Fruit fly (Drosophila melanogaster) whole organism, embryonic: ENCODE results near the gene CG11975.

Source experiments
- Abd-B ChIP-seq: fragments of 200-800 bp; sonication (Bioruptor generic); optimal IDR thresholded peaks from 2 replicates; lab custom pipeline; 2018; ENCODE audit warnings: missing biosample characterization, mild to moderate bottlenecking, missing genetic modification characterization, moderate library complexity
- Ada2b ChIP-seq: fragments of 200-800 bp; sonication (Bioruptor generic); IDR thresholded peaks from 2 replicates; pipeline ENCODE4 v1.3.6; 2022; ENCODE audit warnings: missing biosample characterization, missing genetic modification characterization
- Antp ChIP-seq: fragments of 200-800 bp; sonication (Bioruptor generic); optimal IDR thresholded peaks from 3 replicates; lab custom pipeline; 2016; ENCODE audit warnings: missing biosample characterization, missing genetic modification characterization
- CG10209 ChIP-seq: fragments of 200-800 bp; sonication (Bioruptor generic); optimal IDR thresholded peaks from 3 replicates; lab custom pipeline; 2017; ENCODE audit warnings: missing biosample characterization, mild to moderate bottlenecking, missing genetic modification characterization, missing genetic modification reagents
- CG10654 ChIP-seq: fragments of 200-800 bp; sonication (Bioruptor generic); optimal IDR thresholded peaks from 2 replicates; lab custom pipeline; 2016; ENCODE audit warnings: missing biosample characterization, missing genetic modification characterization
- CG10979 ChIP-seq: fragments of 200-800 bp; sonication (Bioruptor generic); optimal IDR thresholded peaks from 2 replicates; lab custom pipeline; 2018; ENCODE audit warnings: missing biosample characterization, mild to moderate bottlenecking, missing genetic modification characterization, moderate library complexity
- CG12155 ChIP-seq: fragments of 200-800 bp; sonication (Bioruptor generic); optimal IDR thresholded peaks from 3 replicates; lab custom pipeline; 2016; ENCODE audit warnings: missing biosample characterization, missing genetic modification characterization
- CG14014 ChIP-seq: fragments of 200-800 bp; sonication (Bioruptor generic); IDR thresholded peaks from 2 replicates; pipeline ENCODE4 v1.3.6; 2022; ENCODE audit warnings: missing biosample characterization, missing genetic modification characterization
- CG1647 ChIP-seq: fragments of 200-800 bp; sonication (Bioruptor generic); optimal IDR thresholded peaks from 3 replicates; lab custom pipeline; 2016; ENCODE audit warnings: missing biosample characterization, missing genetic modification characterization
- CG2116 ChIP-seq: fragments of 200-800 bp; sonication (Bioruptor generic); optimal IDR thresholded peaks from 3 replicates; lab custom pipeline; 2018; ENCODE audit warnings: missing biosample characterization, mild to moderate bottlenecking, missing genetic modification characterization
- CG33557 ChIP-seq: fragments of 200-800 bp; sonication (Bioruptor generic); optimal IDR thresholded peaks from 2 replicates; lab custom pipeline; 2019; ENCODE audit warnings: missing biosample characterization, mild to moderate bottlenecking, missing genetic modification characterization, moderate library complexity
- CG4820 ChIP-seq: fragments of 200-800 bp; sonication (Bioruptor generic); optimal IDR thresholded peaks from 3 replicates; lab custom pipeline; 2016; ENCODE audit warnings: missing biosample characterization, missing genetic modification characterization
- CG7786 ChIP-seq: fragments of 200-800 bp; sonication (Bioruptor generic); optimal IDR thresholded peaks from 2 replicates; lab custom pipeline; 2016; ENCODE audit warnings: missing biosample characterization, missing genetic modification characterization
- CG7839 ChIP-seq: fragments of 200-800 bp; sonication (Bioruptor generic); optimal IDR thresholded peaks from 3 replicates; lab custom pipeline; 2018; ENCODE audit warnings: missing biosample characterization, mild to moderate bottlenecking, missing genetic modification characterization, moderate library complexity
- CG8089 ChIP-seq: fragments of 200-800 bp; sonication (Bioruptor generic); optimal IDR thresholded peaks from 3 replicates; lab custom pipeline; 2016; ENCODE audit warnings: missing biosample characterization, missing genetic modification characterization
- CG9817 ChIP-seq: fragments of 200-800 bp; sonication (Bioruptor generic); optimal IDR thresholded peaks from 2 replicates; lab custom pipeline; 2018; ENCODE audit warnings: missing biosample characterization, mild to moderate bottlenecking, missing genetic modification characterization, moderate library complexity
- CTCF ChIP-seq: fragments of 200-800 bp; sonication (Bioruptor generic); optimal IDR thresholded peaks from 2 replicates; lab custom pipeline; 2017; ENCODE audit warnings: missing biosample characterization, mild to moderate bottlenecking, missing genetic modification characterization, moderate library complexity
- Camta ChIP-seq: fragments of 200-800 bp; sonication (Bioruptor generic); optimal IDR thresholded peaks from 2 replicates; lab custom pipeline; 2016; ENCODE audit warnings: missing biosample characterization, missing genetic modification characterization
- ERR ChIP-seq: fragments of 200-800 bp; sonication (Bioruptor generic); optimal IDR thresholded peaks from 2 replicates; lab custom pipeline; 2016; ENCODE audit warnings: missing biosample characterization, missing genetic modification characterization
- Eip74EF ChIP-seq, 2 experiments: fragments of 200-800 bp in 1 of 2; fragments of >200 bp in 1 of 2; sonication (Bioruptor generic) in 1 of 2; optimal IDR thresholded peaks; 2 replicates each; lab custom pipeline; 2017 to 2019; ENCODE audit warnings: missing biosample characterization in 2 of 2, missing genetic modification characterization in 2 of 2, mild to moderate bottlenecking in 1 of 2, moderate library complexity in 1 of 2
- Ets65A ChIP-seq: fragments of 200-800 bp; sonication (Bioruptor generic); peaks from one replicate; lab custom pipeline; 2016; ENCODE audit warnings: missing biosample characterization, missing genetic modification characterization
- Ets97D ChIP-seq: fragments of 200-800 bp; sonication (Bioruptor generic); optimal IDR thresholded peaks from 3 replicates; lab custom pipeline; 2016; ENCODE audit warnings: missing biosample characterization, missing genetic modification characterization
- Jarid2 ChIP-seq: fragments of 200-800 bp; sonication (Bioruptor generic); optimal IDR thresholded peaks from 3 replicates; lab custom pipeline; 2017; ENCODE audit warnings: mild to moderate bottlenecking, missing biosample characterization, missing genetic modification reagents, missing genetic modification characterization
- MESR4 ChIP-seq: fragments of 200-800 bp; sonication (Bioruptor generic); optimal IDR thresholded peaks from 2 replicates; lab custom pipeline; 2018; ENCODE audit warnings: missing biosample characterization, mild to moderate bottlenecking, missing genetic modification characterization, moderate library complexity
- NK7.1 ChIP-seq: fragments of 200-800 bp; sonication (Bioruptor generic); optimal IDR thresholded peaks from 3 replicates; lab custom pipeline; 2016; ENCODE audit warnings: missing biosample characterization, missing genetic modification characterization
- Neu2 ChIP-seq: fragments of 200-800 bp; sonication (Bioruptor generic); optimal IDR thresholded peaks from 3 replicates; lab custom pipeline; 2016; ENCODE audit warnings: missing biosample characterization, missing genetic modification characterization, borderline replicate concordance
- PHDP ChIP-seq: fragments of 200-800 bp; sonication (Bioruptor generic); optimal IDR thresholded peaks from 3 replicates; lab custom pipeline; 2018; ENCODE audit warnings: missing biosample characterization, mild to moderate bottlenecking, missing genetic modification characterization, moderate library complexity
- Stat92E ChIP-seq, 3 experiments: fragments of >200 bp in 2 of 3; fragments of 200-800 bp in 1 of 3; sonication (Bioruptor generic) in 1 of 3; optimal IDR thresholded peaks; 2 replicates each; lab custom pipeline; 2017 to 2019; ENCODE audit warnings: missing biosample characterization in 3 of 3, missing genetic modification characterization in 3 of 3, mild to moderate bottlenecking in 1 of 3, moderate library complexity in 1 of 3
- Xrp1 ChIP-seq: fragments of 200-800 bp; sonication (Bioruptor generic); IDR thresholded peaks from 2 replicates; pipeline ENCODE4 v1.3.6; 2022; ENCODE audit warnings: missing biosample characterization, missing genetic modification characterization
- YL-1 ChIP-seq: fragments of 200-800 bp; sonication (Bioruptor generic); optimal IDR thresholded peaks from 3 replicates; lab custom pipeline; 2017; ENCODE audit warnings: missing biosample characterization, mild to moderate bottlenecking, missing genetic modification characterization
- chn ChIP-seq: fragments of 200-800 bp; sonication (Bioruptor generic); optimal IDR thresholded peaks from 2 replicates; lab custom pipeline; 2016; ENCODE audit warnings: missing biosample characterization, missing genetic modification characterization
- ftz-f1 ChIP-seq: fragments of 200-800 bp; sonication (Bioruptor generic); optimal IDR thresholded peaks from 2 replicates; lab custom pipeline; 2016; ENCODE audit warnings: missing biosample characterization, missing genetic modification characterization
- fu2 ChIP-seq: fragments of 200-800 bp; sonication (Bioruptor generic); optimal IDR thresholded peaks from 2 replicates; lab custom pipeline; 2016; ENCODE audit warnings: missing biosample characterization, missing genetic modification characterization
- grau ChIP-seq: fragments of 200-800 bp; optimal IDR thresholded peaks from 3 replicates; lab custom pipeline; 2019; ENCODE audit warnings: missing biosample characterization, mild to moderate bottlenecking, missing genetic modification characterization, moderate library complexity
- hbn ChIP-seq: fragments of 200-800 bp; sonication (Bioruptor generic); IDR thresholded peaks from 2 replicates; pipeline ENCODE4 v1.3.6; 2022; ENCODE audit warnings: missing biosample characterization, missing genetic modification characterization; ENCODE audit not compliant: partially characterized antibody
- ind ChIP-seq: fragments of 200-800 bp; sonication (Bioruptor generic); optimal IDR thresholded peaks from 3 replicates; lab custom pipeline; 2016; ENCODE audit warnings: missing biosample characterization, missing genetic modification characterization
- ken ChIP-seq: fragments of 200-800 bp; sonication (Bioruptor generic); IDR thresholded peaks from 3 replicates; pipeline ENCODE4 v1.3.6; 2022; ENCODE audit warnings: missing biosample characterization, missing genetic modification characterization
- lab ChIP-seq: fragments of 200-800 bp; sonication (Bioruptor generic); optimal IDR thresholded peaks from 3 replicates; lab custom pipeline; 2017; ENCODE audit warnings: missing biosample characterization, missing genetic modification characterization, mild to moderate bottlenecking, moderate library complexity, missing genetic modification reagents
- mld ChIP-seq: fragments of 200-800 bp; sonication (Bioruptor generic); IDR thresholded peaks from 3 replicates; pipeline ENCODE4 v1.3.6; 2022; ENCODE audit warnings: missing biosample characterization, missing genetic modification characterization; ENCODE audit not compliant: partially characterized antibody
- nau ChIP-seq: fragments of 200-800 bp; sonication (Bioruptor generic); optimal IDR thresholded peaks from 3 replicates; lab custom pipeline; 2017; ENCODE audit warnings: missing biosample characterization, mild to moderate bottlenecking, missing genetic modification characterization, missing genetic modification reagents
- nmo ChIP-seq: fragments of 200-800 bp; sonication (Bioruptor generic); optimal IDR thresholded peaks from 2 replicates; lab custom pipeline; 2018; ENCODE audit warnings: missing biosample characterization, mild to moderate bottlenecking, missing genetic modification characterization, moderate library complexity
- pho ChIP-seq: fragments of 200-800 bp; sonication (Bioruptor generic); optimal IDR thresholded peaks from 2 replicates; lab custom pipeline; 2016; ENCODE audit warnings: missing biosample characterization, missing genetic modification characterization
- pita ChIP-seq: fragments of 200-800 bp; sonication (Bioruptor generic); optimal IDR thresholded peaks from 2 replicates; lab custom pipeline; 2017; ENCODE audit warnings: missing biosample characterization, mild to moderate bottlenecking, missing genetic modification characterization
- pnt ChIP-seq: fragments of 200-800 bp; sonication (Bioruptor generic); optimal IDR thresholded peaks from 3 replicates; lab custom pipeline; 2016; ENCODE audit warnings: missing biosample characterization, missing genetic modification characterization
- sisA ChIP-seq: fragments of 200-800 bp; sonication (Bioruptor generic); IDR thresholded peaks from 2 replicates; pipeline ENCODE4 v1.3.6; 2022; ENCODE audit warnings: missing biosample characterization, missing genetic modification characterization
- so ChIP-seq: fragments of 200-800 bp; sonication (Bioruptor generic); IDR thresholded peaks from 3 replicates; pipeline ENCODE4 v1.3.6; 2022; ENCODE audit warnings: missing biosample characterization, missing genetic modification characterization
- vfl ChIP-seq: fragments of 200-800 bp; sonication (Bioruptor generic); optimal IDR thresholded peaks from 2 replicates; lab custom pipeline; 2016; ENCODE audit warnings: missing biosample characterization, missing genetic modification characterization
- vnd ChIP-seq: fragments of 200-800 bp; sonication (Bioruptor generic); IDR thresholded peaks from 3 replicates; pipeline ENCODE4 v1.3.6; 2022; ENCODE audit warnings: missing biosample characterization, missing genetic modification characterization; ENCODE audit not compliant: partially characterized antibody
- zen2 ChIP-seq: fragments of 200-800 bp; sonication (Bioruptor generic); IDR thresholded peaks from 3 replicates; pipeline ENCODE4 v1.3.6; 2022; ENCODE audit warnings: missing biosample characterization, missing genetic modification characterization; ENCODE audit not compliant: partially characterized antibody
- zfh2 ChIP-seq: fragments of 200-800 bp; sonication (Bioruptor generic); optimal IDR thresholded peaks from 2 replicates; lab custom pipeline; 2016; ENCODE audit warnings: missing biosample characterization, missing genetic modification characterization

The CG11975 gene

DNA sequence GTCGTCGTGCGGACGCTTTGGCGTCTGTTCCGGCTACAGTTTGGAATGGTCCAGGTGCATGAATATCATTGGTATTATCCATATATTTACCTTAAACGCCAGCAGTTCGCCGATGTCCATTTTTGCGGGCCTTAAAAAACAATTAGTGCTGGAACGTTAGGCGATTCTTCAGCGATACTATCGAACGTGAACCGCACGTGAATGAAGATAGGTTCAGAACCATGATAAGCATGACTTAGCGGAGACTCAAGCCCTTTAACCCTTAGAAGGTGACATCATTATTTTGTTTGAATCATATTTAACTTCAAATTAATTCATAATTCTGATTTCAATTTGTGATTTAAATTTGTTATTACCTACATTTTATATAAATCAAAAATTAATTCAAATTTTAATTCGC, 48.2 kb upstream of the CG11975 start, which contains the start of gene CG11964 (continued):
- TF ChIP-seq hbn, result peak; percentile 99
- peak; percentile 58; the same call in 1 of the 3 replicates for TF ChIP-seq ken (GFP tag; lab: Robert Waterston, UW)
- peak; percentile 62 for TF ChIP-seq CG2116 (GFP tag; lab: Kevin White, UChicago)
- peak; percentile 72 for TF ChIP-seq CG1647 (GFP tag; lab: Kevin White, UChicago)
- peak; percentile 47 for TF ChIP-seq Antp
- TF ChIP-seq ERR (GFP tag; lab: Kevin White, UChicago), result peak; percentile 59
- TF ChIP-seq Ada2b (GFP tag; lab: Robert Waterston, UW), result peak; percentile 24; the same call in 1 of the 2 replicates
- TF ChIP-seq CG14014, result peak; percentile 50; the same call in 1 of the 2 replicates
- TF ChIP-seq pho (GFP tag; lab: Kevin White, UChicago), result peak; percentile 76
- peak; percentile 69 for TF ChIP-seq MESR4
- no peak for TF ChIP-seq NK7.1 (GFP tag; lab: Kevin White, UChicago)
- TF ChIP-seq chn (GFP tag; lab: Kevin White, UChicago), result peak; percentile 54
- peak; percentile 60 for TF ChIP-seq fu2
- TF ChIP-seq PHDP (tag; lab: Kevin White, UChicago), result peak; percentile 49
- TF ChIP-seq CG4820 (GFP tag; lab: Kevin White, UChicago), result peak; percentile 36
- TF ChIP-seq sisA (GFP tag; lab: Robert Waterston, UW), result peak; percentile 43
- TF ChIP-seq CG8089 (GFP tag; lab: Kevin White, UChicago), result peak; percentile 5
- TF ChIP-seq CG10979 (tag; lab: Kevin White, UChicago), result peak; percentile 43
- TF ChIP-seq Eip74EF (GFP tag; optimal IDR thresholded peaks at IDR 0.05; lab: Kevin White, UChicago), result no peak
- peak; percentile 55 for TF ChIP-seq CG7839 (tag; lab: Kevin White, UChicago)
- peak; percentile 77 for TF ChIP-seq zfh2
- peak; percentile 89 for TF ChIP-seq pita (GFP tag; lab: Kevin White, UChicago)
- TF ChIP-seq CG10209 (GFP tag; lab: Kevin White, UChicago), result peak; percentile 36
- TF ChIP-seq CG9817 (tag; lab: Kevin White, UChicago), result peak; percentile 46
- TF ChIP-seq nau (GFP tag; lab: Kevin White, UChicago), result no peak
- TF ChIP-seq Jarid2 (GFP tag; lab: Kevin White, UChicago), result no peak
- no peak for TF ChIP-seq lab (GFP tag; lab: Kevin White, UChicago)
- TF ChIP-seq ind (GFP tag; lab: Kevin White, UChicago), result peak; percentile 58
- TF ChIP-seq Abd-B (GFP tag; lab: Kevin White, UChicago), result peak; percentile 69
- TF ChIP-seq CG33557, result peak; percentile 36
- TF ChIP-seq pnt (GFP tag; lab: Kevin White, UChicago), result peak; percentile 41
- peak; percentile 38 for TF ChIP-seq CG10654 (GFP tag; lab: Kevin White, UChicago)
- peak in 1 of 3 experiments; percentile 35 for TF ChIP-seq Stat92E (GFP tag; optimal IDR thresholded peaks at IDR 0.05; lab: Kevin White, UChicago)
- TF ChIP-seq CG7786, result peak; percentile 64
- TF ChIP-seq zen2, result peak; percentile 98
- peak; percentile 68 for TF ChIP-seq Xrp1 (GFP tag; lab: Robert Waterston, UW)
- peak; percentile 55 for TF ChIP-seq YL-1
- peak; percentile 66 for TF ChIP-seq CTCF (GFP tag; lab: Kevin White, UChicago)
- peak; percentile 36 for TF ChIP-seq ftz-f1 (GFP tag; lab: Kevin White, UChicago)
- peak; percentile 64 for TF ChIP-seq grau (tag; lab: Kevin White, UChicago)
- TF ChIP-seq CG12155 (GFP tag; lab: Kevin White, UChicago), result peak; percentile 62
- TF ChIP-seq Neu2, result peak; percentile 32
- peak; percentile 72 for TF ChIP-seq Ets97D
- peak; percentile 97 for TF ChIP-seq mld
- peak; percentile 98 for TF ChIP-seq Ets65A
- TF ChIP-seq Camta (GFP tag; lab: Kevin White, UChicago), result peak; percentile 52
- peak; percentile 99 for TF ChIP-seq vnd (GFP tag; lab: Robert Waterston, UW)
- peak; percentile 69 for TF ChIP-seq nmo (GFP tag; lab: Kevin White, UChicago)
- TF ChIP-seq so (GFP tag; lab: Robert Waterston, UW), result 0 out of 3 replicates have a peak, but pooled peaks have one; percentile 35
- peak; percentile 77 for TF ChIP-seq vfl (GFP tag; lab: Kevin White, UChicago)
